Fruit fly (Drosophila melanogaster) whole organism, embryonic: ENCODE results near the gene ClpP.

Experiments
- Antp ChIP-seq: fragments of 200-800 bp; sonication (Bioruptor generic); optimal IDR thresholded peaks from 3 replicates; lab custom pipeline; 2016; ENCODE audit warnings: missing biosample characterization, missing genetic modification characterization
- B-H2 ChIP-seq: fragments of 200-800 bp; sonication (Bioruptor generic); optimal IDR thresholded peaks from 2 replicates; lab custom pipeline; 2018; ENCODE audit warnings: missing biosample characterization, mild to moderate bottlenecking, missing genetic modification characterization
- CG1024 ChIP-seq: fragments of 200-800 bp; sonication (Bioruptor generic); IDR thresholded peaks from 2 replicates; pipeline ENCODE4 v1.3.6; 2022; ENCODE audit warnings: missing biosample characterization, missing genetic modification characterization
- CG10462 ChIP-seq: fragments of 200-800 bp; sonication (Bioruptor generic); optimal IDR thresholded peaks from 2 replicates; lab custom pipeline; 2016; ENCODE audit warnings: missing biosample characterization, missing genetic modification characterization
- CG10543 ChIP-seq: fragments of 200-800 bp; sonication (Bioruptor generic); optimal IDR thresholded peaks from 3 replicates; lab custom pipeline; 2017; ENCODE audit warnings: missing biosample characterization, mild to moderate bottlenecking, missing genetic modification characterization, moderate library complexity
- CG10565 ChIP-seq: fragments of 200-800 bp; sonication (Bioruptor generic); optimal IDR thresholded peaks from 3 replicates; lab custom pipeline; 2016; ENCODE audit warnings: missing biosample characterization, mild to moderate bottlenecking, missing genetic modification characterization
- CG10979 ChIP-seq: fragments of 200-800 bp; sonication (Bioruptor generic); optimal IDR thresholded peaks from 2 replicates; lab custom pipeline; 2018; ENCODE audit warnings: missing biosample characterization, mild to moderate bottlenecking, missing genetic modification characterization, moderate library complexity
- CG11560 ChIP-seq: fragments of 200-800 bp; sonication (Bioruptor generic); IDR thresholded peaks from 3 replicates; pipeline ENCODE4 v1.3.6; 2022; ENCODE audit warnings: missing biosample characterization, missing genetic modification characterization
- CG12391 ChIP-seq: fragments of 200-800 bp; sonication (Bioruptor generic); optimal IDR thresholded peaks from 3 replicates; lab custom pipeline; 2018; ENCODE audit warnings: missing biosample characterization, mild to moderate bottlenecking, missing genetic modification characterization, moderate library complexity
- CG13123 ChIP-seq: fragments of 200-800 bp; sonication (Bioruptor generic); optimal IDR thresholded peaks from 2 replicates; lab custom pipeline; 2016; ENCODE audit warnings: missing biosample characterization, missing genetic modification characterization
- CG14441 ChIP-seq: fragments of 200-800 bp; sonication (Bioruptor generic); IDR thresholded peaks from 2 replicates; pipeline ENCODE4 v1.3.6; 2022; ENCODE audit warnings: missing biosample characterization, missing genetic modification characterization
- CG16779 ChIP-seq: fragments of 200-800 bp; sonication (Bioruptor generic); IDR thresholded peaks from 2 replicates; pipeline ENCODE4 v1.3.6; 2022; ENCODE audit warnings: missing biosample characterization, missing genetic modification characterization
- CG17568 ChIP-seq: fragments of 200-800 bp; sonication (Bioruptor generic); optimal IDR thresholded peaks from 2 replicates; lab custom pipeline; 2018; ENCODE audit warnings: missing biosample characterization, mild to moderate bottlenecking, missing genetic modification characterization, moderate library complexity
- CG2129 ChIP-seq: fragments of 200-800 bp; sonication (Bioruptor generic); IDR thresholded peaks from 2 replicates; pipeline ENCODE4 v1.3.6; 2022; ENCODE audit warnings: missing biosample characterization, missing genetic modification characterization; ENCODE audit not compliant: partially characterized antibody
- CG2889 ChIP-seq: fragments of 200-800 bp; sonication (Bioruptor generic); IDR thresholded peaks from 3 replicates; pipeline ENCODE4 v1.3.6; 2022; ENCODE audit warnings: missing biosample characterization, missing genetic modification characterization
- CG3163 ChIP-seq: fragments of 200-800 bp; sonication (Bioruptor generic); optimal IDR thresholded peaks from 3 replicates; lab custom pipeline; 2016; ENCODE audit warnings: missing biosample characterization, missing genetic modification characterization
- CG4328 ChIP-seq: fragments of 200-800 bp; sonication (Bioruptor generic); optimal IDR thresholded peaks from 3 replicates; lab custom pipeline; 2017; ENCODE audit warnings: missing biosample characterization, missing genetic modification reagents, missing genetic modification characterization
- CG4707 ChIP-seq: fragments of 200-800 bp; sonication (Bioruptor generic); optimal IDR thresholded peaks from 2 replicates; lab custom pipeline; 2018; ENCODE audit warnings: missing biosample characterization, mild to moderate bottlenecking, missing genetic modification characterization, moderate library complexity
- CG4730 ChIP-seq: fragments of 200-800 bp; sonication (Bioruptor generic); IDR thresholded peaks from 2 replicates; pipeline ENCODE4 v1.3.6; 2022; ENCODE audit warnings: missing biosample characterization, missing genetic modification characterization
- CG5953 ChIP-seq: fragments of 200-800 bp; sonication (Bioruptor generic); IDR thresholded peaks from 2 replicates; pipeline ENCODE4 v1.3.6; 2022; ENCODE audit warnings: missing biosample characterization, missing genetic modification characterization
- CG6654 ChIP-seq: fragments of 200-800 bp; sonication (Bioruptor generic); optimal IDR thresholded peaks from 2 replicates; lab custom pipeline; 2017; ENCODE audit warnings: missing biosample characterization, mild to moderate bottlenecking, missing genetic modification characterization
- CG6854 ChIP-seq: fragments of 200-800 bp; sonication (Bioruptor generic); optimal IDR thresholded peaks from 3 replicates; lab custom pipeline; 2017; ENCODE audit warnings: missing biosample characterization, mild to moderate bottlenecking, missing genetic modification characterization
- CG7372 ChIP-seq: fragments of 200-800 bp; sonication (Bioruptor generic); IDR thresholded peaks from 2 replicates; pipeline ENCODE4 v1.3.6; 2022; ENCODE audit warnings: missing biosample characterization, missing genetic modification characterization
- CG7839 ChIP-seq: fragments of 200-800 bp; sonication (Bioruptor generic); optimal IDR thresholded peaks from 3 replicates; lab custom pipeline; 2018; ENCODE audit warnings: missing biosample characterization, mild to moderate bottlenecking, missing genetic modification characterization, moderate library complexity
- CG8290 ChIP-seq, 3 experiments: fragments of 200-800 bp; sonication (Bioruptor generic); optimal IDR thresholded peaks; 2 replicates each; lab custom pipeline; 2016 to 2019; ENCODE audit warnings: missing biosample characterization in 3 of 3, missing genetic modification characterization in 3 of 3, mild to moderate bottlenecking in 2 of 3, moderate library complexity in 1 of 3
- Camta ChIP-seq: fragments of 200-800 bp; sonication (Bioruptor generic); optimal IDR thresholded peaks from 2 replicates; lab custom pipeline; 2016; ENCODE audit warnings: missing biosample characterization, missing genetic modification characterization
- CrebB ChIP-seq: fragments of 200-800 bp; sonication (Bioruptor generic); optimal IDR thresholded peaks from 3 replicates; lab custom pipeline; 2018; ENCODE audit warnings: missing biosample characterization, mild to moderate bottlenecking, missing genetic modification characterization
- D19A ChIP-seq: fragments of 200-800 bp; optimal IDR thresholded peaks from 3 replicates; lab custom pipeline; 2019; ENCODE audit warnings: missing biosample characterization, mild to moderate bottlenecking, missing genetic modification characterization, moderate library complexity
- Fer3 ChIP-seq: fragments of 200-800 bp; sonication (Bioruptor generic); optimal IDR thresholded peaks from 2 replicates; lab custom pipeline; 2018; ENCODE audit warnings: missing biosample characterization, mild to moderate bottlenecking, missing genetic modification characterization, moderate library complexity
- GATAe ChIP-seq: fragments of 200-800 bp; sonication (Bioruptor generic); conservative IDR thresholded peaks from 2 replicates; pipeline ENCODE4 v1.3.6; 2022; ENCODE audit warnings: missing biosample characterization, missing genetic modification characterization
- Poxn ChIP-seq: fragments of 200-800 bp; sonication (Bioruptor generic); IDR thresholded peaks from 2 replicates; pipeline ENCODE4 v1.3.6; 2022; ENCODE audit warnings: missing biosample characterization, missing genetic modification characterization
- Ravus ChIP-seq: fragments of 200-800 bp; sonication (Bioruptor generic); IDR thresholded peaks from 2 replicates; pipeline ENCODE4 v1.3.6; 2022; ENCODE audit warnings: missing biosample characterization, missing genetic modification characterization
- Spps ChIP-seq: fragments of 200-800 bp; sonication (Bioruptor generic); optimal IDR thresholded peaks from 2 replicates; lab custom pipeline; 2018; ENCODE audit warnings: missing biosample characterization, mild to moderate bottlenecking, missing genetic modification characterization
- Ssrp ChIP-seq: fragments of 200-800 bp; sonication (Bioruptor generic); optimal IDR thresholded peaks from 2 replicates; lab custom pipeline; 2018; ENCODE audit warnings: missing biosample characterization, mild to moderate bottlenecking, missing genetic modification characterization, moderate library complexity
- amos ChIP-seq: fragments of 200-800 bp; sonication (Bioruptor generic); IDR thresholded peaks from 2 replicates; pipeline ENCODE4 v1.3.6; 2022; ENCODE audit warnings: missing biosample characterization, missing genetic modification characterization; ENCODE audit not compliant: partially characterized antibody
- ap ChIP-seq: fragments of 200-800 bp; sonication (Bioruptor generic); IDR thresholded peaks from 2 replicates; pipeline ENCODE4 v1.3.6; 2022; ENCODE audit warnings: missing biosample characterization, missing genetic modification characterization
- az2 ChIP-seq: fragments of 200-800 bp; sonication (Bioruptor generic); optimal IDR thresholded peaks from 3 replicates; lab custom pipeline; 2016; ENCODE audit warnings: missing biosample characterization, missing genetic modification characterization
- bigmax ChIP-seq: fragments of 200-800 bp; sonication (Bioruptor generic); optimal IDR thresholded peaks from 2 replicates; lab custom pipeline; 2018; ENCODE audit warnings: missing biosample characterization, mild to moderate bottlenecking, missing genetic modification characterization
- br ChIP-seq: fragments of >200 bp; optimal IDR thresholded peaks from 2 replicates; lab custom pipeline; 2017
- caup ChIP-seq: fragments of 200-800 bp; sonication (Bioruptor generic); optimal IDR thresholded peaks from 3 replicates; lab custom pipeline; 2017; ENCODE audit warnings: missing biosample characterization, mild to moderate bottlenecking, missing genetic modification characterization, moderate library complexity; ENCODE audit not compliant: severe bottlenecking
- eyg ChIP-seq: fragments of 200-800 bp; sonication (Bioruptor generic); optimal IDR thresholded peaks from 3 replicates; lab custom pipeline; 2016; ENCODE audit warnings: missing biosample characterization, missing genetic modification characterization
- fd96Cb ChIP-seq: fragments of 200-800 bp; sonication (Bioruptor generic); optimal IDR thresholded peaks from 2 replicates; lab custom pipeline; 2018; ENCODE audit warnings: missing biosample characterization, mild to moderate bottlenecking, missing genetic modification characterization, moderate library complexity
- jigr1 ChIP-seq: fragments of 200-800 bp; sonication (Bioruptor generic); IDR thresholded peaks from 3 replicates; pipeline ENCODE4 v1.3.6; 2022; ENCODE audit warnings: missing biosample characterization, missing genetic modification characterization
- lbe ChIP-seq: fragments of 200-800 bp; sonication (Bioruptor generic); optimal IDR thresholded peaks from 2 replicates; lab custom pipeline; 2016; ENCODE audit warnings: missing biosample characterization, mild to moderate bottlenecking, missing genetic modification characterization
- lola ChIP-seq, 3 experiments: fragments of >200 bp in 2 of 3; fragments of 200-800 bp in 1 of 3; sonication (Bioruptor generic) in 1 of 3; optimal IDR thresholded peaks; 2 replicates each; lab custom pipeline; 2017 to 2019; ENCODE audit warnings: missing biosample characterization in 3 of 3, missing genetic modification characterization in 3 of 3, mild to moderate bottlenecking in 1 of 3, moderate library complexity in 1 of 3
- nau ChIP-seq: fragments of 200-800 bp; sonication (Bioruptor generic); optimal IDR thresholded peaks from 3 replicates; lab custom pipeline; 2017; ENCODE audit warnings: missing biosample characterization, mild to moderate bottlenecking, missing genetic modification characterization, missing genetic modification reagents
- tap ChIP-seq: fragments of 200-800 bp; optimal IDR thresholded peaks from 3 replicates; lab custom pipeline; 2019; ENCODE audit warnings: missing biosample characterization, mild to moderate bottlenecking, missing genetic modification characterization, moderate library complexity
- tll ChIP-seq, 2 experiments: fragments of 200-800 bp in 1 of 2; fragments of >200 bp in 1 of 2; sonication (Bioruptor generic) in 1 of 2; optimal IDR thresholded peaks; 2 replicates each; lab custom pipeline; 2017 to 2019; ENCODE audit warnings: missing biosample characterization in 2 of 2, missing genetic modification characterization in 2 of 2, mild to moderate bottlenecking in 1 of 2, moderate library complexity in 1 of 2
- twi ChIP-seq: fragments of 200-800 bp; optimal IDR thresholded peaks from 2 replicates; lab custom pipeline; 2019; ENCODE audit warnings: missing biosample characterization, mild to moderate bottlenecking, missing genetic modification characterization, moderate library complexity
- vvl ChIP-seq: fragments of 200-800 bp; sonication (Bioruptor generic); IDR thresholded peaks from 2 replicates; pipeline ENCODE4 v1.3.6; 2022; ENCODE audit warnings: missing biosample characterization, missing genetic modification characterization
- wor ChIP-seq: fragments of 200-800 bp; sonication (Bioruptor generic); IDR thresholded peaks from 2 replicates; pipeline ENCODE4 v1.3.6; 2022; ENCODE audit warnings: missing biosample characterization, missing genetic modification characterization

The ClpP gene

dm6 chr2L:10334854-10335277 is 21.7 kb upstream of the ClpP start (continued):
- TF ChIP-seq CG2129 (GFP tag; lab: Robert Waterston, UW) (no peak), CG5953 (0 out of 2 replicates have a peak, but pooled peaks have one; percentile 19), Antp (peak; percentile 20), CG17568 (GFP tag; lab: Kevin White, UChicago) (peak; percentile 72), CG6654 (GFP tag; lab: Kevin White, UChicago) (no peak), CG12391 (tag; lab: Kevin White, UChicago) (peak; percentile 46), twi (tag; lab: Kevin White, UChicago) (peak; percentile 51), CG1024 (GFP tag; lab: Robert Waterston, UW) (peak; percentile 75; the same call in 1 of the 2 replicates), CG7839 (peak; percentile 14), lola (GFP tag; optimal IDR thresholded peaks at IDR 0.05; lab: Kevin White, UChicago) (peak in 2 of 3 experiments; percentile 45 to 82), CG10979 (tag; lab: Kevin White, UChicago) (peak; percentile 44), Ravus (GFP tag; lab: Robert Waterston, UW) (no peak), B-H2 (peak; percentile 87), br (lab: Kevin White, UChicago) (no peak), Ssrp (tag; lab: Kevin White, UChicago) (no peak), Fer3 (peak; percentile 63), GATAe (GFP tag; lab: Robert Waterston, UW) (peak; percentile 93), fd96Cb (tag; lab: Kevin White, UChicago) (no peak), CrebB (tag; lab: Kevin White, UChicago) (peak; percentile 89), az2 (GFP tag; lab: Kevin White, UChicago) (no peak), lbe (GFP tag; lab: Kevin White, UChicago) (peak; percentile 72), CG3163 (GFP tag; lab: Kevin White, UChicago) (peak; percentile 63), vvl (peak; percentile 93), Spps (tag; lab: Kevin White, UChicago) (peak; percentile 43), CG6854 (peak; percentile 71), nau (peak; percentile 85), CG2889 (GFP tag; lab: Robert Waterston, UW) (no peak), tap (tag; lab: Kevin White, UChicago) (peak; percentile 34), bigmax (GFP tag; lab: Kevin White, UChicago) (peak; percentile 57), caup (peak; percentile 77), Poxn (GFP tag; lab: Robert Waterston, UW) (no peak), wor (no peak), ap (GFP tag; lab: Robert Waterston, UW) (no peak), tll (GFP tag; optimal IDR thresholded peaks at IDR 0.05; lab: Kevin White, UChicago) (no peak), jigr1 (GFP tag; lab: Robert Waterston, UW) (no peak), CG4707 (GFP tag; lab: Kevin White, UChicago) (peak; percentile 65), CG4730 (GFP tag; lab: Robert Waterston, UW) (no peak)

DNA sequence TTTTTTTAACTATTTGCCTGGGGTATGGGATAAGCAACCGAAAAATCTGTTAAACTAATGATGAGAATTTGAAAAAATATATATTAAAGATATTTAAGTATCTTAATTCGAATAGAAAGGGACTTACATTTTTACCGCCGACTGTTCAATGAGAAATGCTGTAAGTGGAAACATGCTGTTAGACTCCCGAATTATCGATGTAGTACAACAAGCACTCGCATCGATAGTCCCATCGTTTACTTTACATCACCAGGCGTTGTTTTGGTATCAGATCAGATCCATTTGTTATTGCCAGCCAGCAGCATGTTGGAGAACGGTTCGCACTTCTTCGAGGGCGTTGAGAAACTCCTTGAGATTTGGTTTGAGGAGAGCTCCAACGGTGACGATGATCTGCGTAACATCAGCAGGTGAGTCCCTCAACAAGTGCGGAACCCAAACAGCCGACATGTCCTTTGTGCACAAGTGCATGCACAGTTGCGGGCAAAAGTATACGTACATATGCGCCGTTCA is 17.3 kb upstream of the ClpP start, which contains the start of gene SamDC:
SamDC (plus strand) TSS at position 246 of the 510 bp plus-strand sequence.
- no peak for TF ChIP-seq CG4328 (GFP tag; lab: Kevin White, UChicago)
- TF ChIP-seq CG10565 (GFP tag; lab: Kevin White, UChicago), result no peak
- TF ChIP-seq CG10543 (GFP tag; lab: Kevin White, UChicago), result no peak
- TF ChIP-seq CG10462 (GFP tag; lab: Kevin White, UChicago), result no peak
- TF ChIP-seq CG11560 (tag; lab: Robert Waterston, UW), result no peak
- TF ChIP-seq CG16779 (GFP tag; lab: Robert Waterston, UW), result no peak
- no peak for TF ChIP-seq Camta (GFP tag; lab: Kevin White, UChicago)
- peak; percentile 18 for TF ChIP-seq eyg (GFP tag; lab: Kevin White, UChicago)
- TF ChIP-seq CG13123, result peak; percentile 12
- peak; percentile 57 for TF ChIP-seq Ssrp (tag; lab: Kevin White, UChicago)
- peak; percentile 80 for TF ChIP-seq CG8290 (GFP tag; optimal IDR thresholded peaks at IDR 0.05; lab: Kevin White, UChicago)
- peak; percentile 1 to 79 for TF ChIP-seq CG8290 (tag; optimal IDR thresholded peaks at IDR 0.05; lab: Kevin White, UChicago)
- TF ChIP-seq CG7372 (GFP tag; lab: Robert Waterston, UW), result no peak
- TF ChIP-seq D19A (tag; lab: Kevin White, UChicago), result peak; percentile 55
- TF ChIP-seq amos (GFP tag; lab: Robert Waterston, UW), result peak; percentile 88; the same call in 1 of the 2 replicates
- TF ChIP-seq CG14441 (GFP tag; lab: Robert Waterston, UW), result peak; percentile 5; the same call in 1 of the 2 replicates
